Worm (Caenorhabditis elegans): ENCODE data around the gene vab-2.

DNA sequence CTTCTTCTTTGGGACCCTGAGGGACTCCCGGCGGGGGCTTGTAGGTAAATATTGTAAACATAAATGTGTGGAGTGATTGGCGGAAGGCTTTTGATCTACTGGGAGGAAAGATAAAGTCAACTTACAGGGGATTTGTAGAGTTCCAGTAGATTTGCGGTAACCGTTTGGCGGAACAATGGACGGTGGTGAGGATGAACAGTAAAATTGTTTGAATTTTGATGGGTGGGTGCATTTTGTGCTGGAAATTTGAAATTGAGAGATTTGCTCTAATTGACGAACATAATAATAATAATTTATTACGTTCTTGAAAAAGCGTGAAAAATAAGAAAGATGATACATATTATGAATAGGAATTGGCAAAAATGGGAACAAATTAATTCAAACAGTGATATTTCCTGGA, at the start of gene vab-2:
- TF ChIP-seq tbx-9 (tag; optimal IDR thresholded peaks at IDR 0.05; ENCODE audit: borderline replicate concordance) (no peak), mel-28 (tag; optimal IDR thresholded peaks at IDR 0.05; ENCODE audit: borderline replicate concordance) (no peak), nhr-120 (GFP tag; IDR thresholded peaks at IDR 0.05) (no peak), tbp1 (GFP tag; optimal IDR thresholded peaks at IDR 0.05) (no peak), aptf-2 (GFP tag; conservative IDR thresholded peaks at IDR 0.05) (no peak), snpc-4 (GFP tag; optimal IDR thresholded peaks at IDR 0.05) (no peak), snpc-4 (tag; optimal IDR thresholded peaks at IDR 0.05) (no peak)
